Fruit fly (Drosophila melanogaster): ENCODE measurements around the gene Eig71Eh.

Gene Eig71Eh

DNA sequence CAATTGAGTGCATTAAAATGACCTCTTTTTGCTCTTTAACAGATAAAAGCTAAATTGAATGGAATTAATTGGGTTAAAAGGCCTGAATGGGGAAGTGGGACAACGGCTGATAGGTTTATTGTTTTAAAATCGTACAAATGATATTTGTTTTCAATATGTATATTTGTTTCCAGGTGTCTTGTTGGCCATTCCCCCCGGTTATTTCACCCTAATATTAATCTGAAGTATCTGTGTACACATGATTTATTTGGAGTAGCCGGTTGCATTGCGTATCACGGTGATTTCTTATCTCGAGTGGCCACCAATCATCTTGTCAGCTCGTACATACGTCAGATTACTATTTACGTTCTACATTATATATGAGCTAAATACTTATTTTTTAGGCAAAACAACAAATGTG is 22.9 kb downstream of the Eig71Eh start (continued):
- TF ChIP-seq CG12942 (GFP tag; optimal IDR thresholded peaks at IDR 0.05) (no peak), grau (tag; optimal IDR thresholded peaks at IDR 0.05) (no peak), gcm2 (GFP tag; optimal IDR thresholded peaks at IDR 0.05) (no peak), CG10267 (tag; optimal IDR thresholded peaks at IDR 0.05) (no peak), Xrp1 (GFP tag; IDR thresholded peaks at IDR 0.05) (0 out of 2 replicates have a peak, but pooled peaks have one; percentile 21), Med (GFP tag) (peak; percentile 67), CG10147 (GFP tag; optimal IDR thresholded peaks at IDR 0.05) (no peak), Atf-2 (GFP tag; optimal IDR thresholded peaks at IDR 0.05) (no peak), bab2 (GFP tag; optimal IDR thresholded peaks at IDR 0.05) (no peak), HLH3B (GFP tag; IDR thresholded peaks at IDR 0.05) (no peak), tin (GFP tag; optimal IDR thresholded peaks at IDR 0.05) (no peak), Sox102F (GFP tag; optimal IDR thresholded peaks at IDR 0.05) (no peak), HHEX (GFP tag; optimal IDR thresholded peaks at IDR 0.05) (no peak)

DNA sequence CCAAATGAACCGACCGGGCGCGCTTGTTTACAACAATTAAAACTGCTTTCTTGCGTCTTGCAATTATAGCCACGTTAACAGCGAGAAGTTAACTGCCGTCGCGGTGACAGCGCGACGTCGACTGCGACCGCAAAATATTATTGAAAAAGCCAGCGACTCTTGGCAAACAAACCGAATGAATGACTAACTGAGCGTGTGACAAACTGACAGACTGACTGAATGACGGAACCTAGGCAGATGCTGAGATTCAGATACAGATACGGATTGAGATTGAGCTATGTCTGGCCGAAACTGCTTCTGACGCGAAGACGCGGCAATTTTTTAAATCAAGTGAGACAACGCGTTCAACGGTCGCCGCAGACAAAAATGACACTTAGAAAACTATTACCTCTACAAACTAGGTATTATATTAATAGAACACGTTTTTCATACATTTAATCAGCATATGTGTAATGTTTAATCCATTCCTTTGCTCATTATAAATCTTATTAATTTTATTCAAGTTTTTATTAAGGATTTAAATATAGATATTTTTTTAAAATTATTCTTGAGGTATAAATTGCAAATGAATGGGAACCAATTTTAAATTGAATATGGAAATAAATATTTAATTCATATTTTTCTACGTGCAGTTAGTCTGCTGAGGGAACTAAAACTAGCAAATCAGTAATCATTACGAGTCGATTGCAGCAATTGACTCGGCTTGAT is 24.7 kb downstream of the Eig71Eh start:
- TF ChIP-seq sug (tag; optimal IDR thresholded peaks at IDR 0.05) = peak; percentile 10
- no peak for TF ChIP-seq HLH4C (GFP tag; IDR thresholded peaks at IDR 0.05; ENCODE audit: partially characterized antibody)
- no peak for TF ChIP-seq Drgx (GFP tag; IDR thresholded peaks at IDR 0.05)
- peak; percentile 17 for TF ChIP-seq Nf-YC (tag; optimal IDR thresholded peaks at IDR 0.05)
- TF ChIP-seq wdn (GFP tag; IDR thresholded peaks at IDR 0.05) = no peak
- peak; percentile 21; the same call in 1 of the 2 replicates for TF ChIP-seq Adf1 (GFP tag; IDR thresholded peaks at IDR 0.05)
- no peak for TF ChIP-seq CTCF (GFP tag; optimal IDR thresholded peaks at IDR 0.05)
- TF ChIP-seq Lhr (GFP tag; optimal IDR thresholded peaks at IDR 0.05) = no peak
- no peak for TF ChIP-seq CG3407 (GFP tag; optimal IDR thresholded peaks at IDR 0.05)
- TF ChIP-seq CG17385 (GFP tag; optimal IDR thresholded peaks at IDR 0.05) = no peak
- TF ChIP-seq sens-2 (GFP tag; IDR thresholded peaks at IDR 0.05) = 0 out of 2 replicates have a peak, but pooled peaks have one; percentile 21
- TF ChIP-seq CG13424 (tag; optimal IDR thresholded peaks at IDR 0.05) = peak; percentile 1
- TF ChIP-seq pzg (GFP tag; optimal IDR thresholded peaks at IDR 0.05) = no peak
- no peak for TF ChIP-seq CG10274 (GFP tag; optimal IDR thresholded peaks at IDR 0.05)
- peak; percentile 31 for TF ChIP-seq CG34376 (GFP tag; optimal IDR thresholded peaks at IDR 0.05)
- no peak for TF ChIP-seq NfI (GFP tag; optimal IDR thresholded peaks at IDR 0.05)
- TF ChIP-seq CG13894 (tag; optimal IDR thresholded peaks at IDR 0.05) = peak; percentile 32
- TF ChIP-seq C15 (GFP tag; IDR thresholded peaks at IDR 0.05) = no peak
- TF ChIP-seq CG8281 (tag; optimal IDR thresholded peaks at IDR 0.05) = peak; percentile 99
- no peak for TF ChIP-seq phol (tag; optimal IDR thresholded peaks at IDR 0.05)
- no peak for TF ChIP-seq CG43689 (GFP tag; IDR thresholded peaks at IDR 0.05)
- TF ChIP-seq CG18011 (GFP tag; optimal IDR thresholded peaks at IDR 0.05) = no peak
- no peak for TF ChIP-seq CG14710 (tag; optimal IDR thresholded peaks at IDR 0.05)
- TF ChIP-seq grau (tag; optimal IDR thresholded peaks at IDR 0.05) = peak; percentile 34
- TF ChIP-seq chinmo (GFP tag; IDR thresholded peaks at IDR 0.05; ENCODE audit: partially characterized antibody) = 0 out of 4 replicates have a peak, but pooled peaks have one; percentile 26
- TF ChIP-seq ttk (GFP tag; IDR thresholded peaks at IDR 0.05) = no peak
- TF ChIP-seq CG4854 (GFP tag; optimal IDR thresholded peaks at IDR 0.05) = no peak
- TF ChIP-seq ci (GFP tag; IDR thresholded peaks at IDR 0.05) = no peak
- peak; percentile 4 for TF ChIP-seq CG18599 (GFP tag; optimal IDR thresholded peaks at IDR 0.05)
- peak; percentile 50 for TF ChIP-seq gem (tag; optimal IDR thresholded peaks at IDR 0.05)
- TF ChIP-seq CG11504 (tag; optimal IDR thresholded peaks at IDR 0.05) = peak; percentile 46
- peak; percentile 11 for TF ChIP-seq CG8924 (tag; optimal IDR thresholded peaks at IDR 0.05)
- no peak for TF ChIP-seq nau (GFP tag; optimal IDR thresholded peaks at IDR 0.05)
- 0 out of 3 replicates have a peak, but pooled peaks have one; percentile 40 for TF ChIP-seq CG17361 (GFP tag; IDR thresholded peaks at IDR 0.05)
- peak; percentile 2 for TF ChIP-seq CoRest (tag; optimal IDR thresholded peaks at IDR 0.05)
- TF ChIP-seq cwo (GFP tag; optimal IDR thresholded peaks at IDR 0.05) = peak; percentile 31
- TF ChIP-seq Med (GFP tag) = peak; percentile 17

Data from whole organism, embryonic.